Worm (Caenorhabditis elegans): ENCODE measurements around the gene Y43C5A.2.

- no peak for TF ChIP-seq hlh-6 (tag; optimal IDR thresholded peaks at IDR 0.05)
- TF ChIP-seq rnt-1 (tag; optimal IDR thresholded peaks at IDR 0.05), result no peak
- TF ChIP-seq dmd-4 (tag; optimal IDR thresholded peaks at IDR 0.05; ENCODE audit: borderline replicate concordance), result no peak
- TF ChIP-seq pqm-1 (tag; optimal IDR thresholded peaks at IDR 0.05), result no peak
- TF ChIP-seq madf-2 (tag; optimal IDR thresholded peaks at IDR 0.05), result no peak
- TF ChIP-seq ceh-48 (tag; optimal IDR thresholded peaks at IDR 0.05), result no peak
- TF ChIP-seq pha-4 (tag; optimal IDR thresholded peaks at IDR 0.05), result no peak
- TF ChIP-seq tbx-2 (tag; optimal IDR thresholded peaks at IDR 0.05), result no peak
- TF ChIP-seq ama-1 (optimal IDR thresholded peaks at IDR 0.05), result no peak
- no peak for TF ChIP-seq pat-9 (tag; optimal IDR thresholded peaks at IDR 0.05)
Observed at ce11 chrIV:10242458-10243123, 27.1 kb upstream of the Y43C5A.2 start.
